Fruit fly (Drosophila melanogaster): ENCODE data around the gene Dyro.

The Dyro gene

dm6 chr3L:11246046-11246887 lies 49.5 kb downstream of the Dyro start (continued):
- no peak for TF ChIP-seq CG30020 (tag; optimal IDR thresholded peaks at IDR 0.05)
- no peak for TF ChIP-seq tx (GFP tag; optimal IDR thresholded peaks at IDR 0.05)
- TF ChIP-seq CG13123 (GFP tag; optimal IDR thresholded peaks at IDR 0.05), result no peak
- peak; percentile 62 for TF ChIP-seq CG15479 (GFP tag; optimal IDR thresholded peaks at IDR 0.05)
- no peak for TF ChIP-seq exex (tag; optimal IDR thresholded peaks at IDR 0.05)
- peak; percentile 85 for TF ChIP-seq kni (GFP tag; optimal IDR thresholded peaks at IDR 0.05)
- peak; percentile 8 for TF ChIP-seq CG15696 (tag; optimal IDR thresholded peaks at IDR 0.05)
- peak; percentile 72 for TF ChIP-seq CG3838 (GFP tag; optimal IDR thresholded peaks at IDR 0.05)
- no peak for TF ChIP-seq CG11247 (GFP tag; IDR thresholded peaks at IDR 0.05)
- peak; percentile 41 for TF ChIP-seq Fer1 (GFP tag; optimal IDR thresholded peaks at IDR 0.05)
- no peak for TF ChIP-seq Hsf (GFP tag; optimal IDR thresholded peaks at IDR 0.05)
- TF ChIP-seq CG14860 (GFP tag; IDR thresholded peaks at IDR 0.05; ENCODE audit: partially characterized antibody), result no peak
- TF ChIP-seq C15 (GFP tag; IDR thresholded peaks at IDR 0.05), result no peak
- no peak for TF ChIP-seq CG2129 (GFP tag; IDR thresholded peaks at IDR 0.05; ENCODE audit: partially characterized antibody)
- TF ChIP-seq CG31365 (tag; optimal IDR thresholded peaks at IDR 0.05), result no peak
- TF ChIP-seq CG11085 (GFP tag; IDR thresholded peaks at IDR 0.05), result no peak
- no peak for TF ChIP-seq prd (optimal IDR thresholded peaks at IDR 0.05)
- TF ChIP-seq prd (GFP tag; IDR thresholded peaks at IDR 0.05), result no peak
- no peak for TF ChIP-seq hb (GFP tag; IDR thresholded peaks at IDR 0.05; ENCODE audit: partially characterized antibody)
- TF ChIP-seq Lpt (GFP tag; optimal IDR thresholded peaks at IDR 0.05), result no peak
- peak; percentile 24 for TF ChIP-seq cwo (GFP tag; optimal IDR thresholded peaks at IDR 0.05)
- TF ChIP-seq Dad (GFP tag; optimal IDR thresholded peaks at IDR 0.05), result no peak
- TF ChIP-seq CG17802 (tag; optimal IDR thresholded peaks at IDR 0.05), result no peak
- TF ChIP-seq fd102C (GFP tag; optimal IDR thresholded peaks at IDR 0.05), result no peak
- peak; percentile 53 for TF ChIP-seq NC2α (GFP tag; optimal IDR thresholded peaks at IDR 0.05)
- no peak for TF ChIP-seq CG14965 (GFP tag; optimal IDR thresholded peaks at IDR 0.05; ENCODE audit: borderline replicate concordance)
- TF ChIP-seq Neu2 (GFP tag; optimal IDR thresholded peaks at IDR 0.05; ENCODE audit: borderline replicate concordance), result no peak
- peak; percentile 84; the same call in 1 of the 3 replicates for TF ChIP-seq CG2199 (GFP tag; IDR thresholded peaks at IDR 0.05)
- TF ChIP-seq CG17361 (GFP tag; IDR thresholded peaks at IDR 0.05), result no peak; the same call in 2 of the 3 replicates
- no peak for TF ChIP-seq Mrtf (GFP tag; IDR thresholded peaks at IDR 0.05)
- TF ChIP-seq slbo (GFP tag; IDR thresholded peaks at IDR 0.05), result no peak
- no peak for TF ChIP-seq Atf3 (GFP tag; optimal IDR thresholded peaks at IDR 0.05)
- no peak for TF ChIP-seq Mes4 (GFP tag; optimal IDR thresholded peaks at IDR 0.05)
- TF ChIP-seq D19B (GFP tag; optimal IDR thresholded peaks at IDR 0.05), result no peak
- TF ChIP-seq Stat92E (GFP tag; optimal IDR thresholded peaks at IDR 0.05), result peak in 1 of 3 experiments; percentile 60
- peak; percentile 49 for TF ChIP-seq grn (GFP tag; optimal IDR thresholded peaks at IDR 0.05)
- no peak for TF ChIP-seq caup (GFP tag; optimal IDR thresholded peaks at IDR 0.05; ENCODE audit: severe bottlenecking)
- no peak for TF ChIP-seq CG16779 (GFP tag; IDR thresholded peaks at IDR 0.05)
- TF ChIP-seq CG7372 (GFP tag; IDR thresholded peaks at IDR 0.05), result no peak
- peak; percentile 4 for TF ChIP-seq CG12769 (tag; optimal IDR thresholded peaks at IDR 0.05)
- TF ChIP-seq chn (GFP tag; optimal IDR thresholded peaks at IDR 0.05), result no peak
- peak; percentile 56; the same call in 1 of the 2 replicates for TF ChIP-seq CG11696 (GFP tag; IDR thresholded peaks at IDR 0.05)
- TF ChIP-seq CG32767 (GFP tag; IDR thresholded peaks at IDR 0.05), result no peak
- peak; percentile 15 for TF ChIP-seq CG2678 (tag; optimal IDR thresholded peaks at IDR 0.05)
- TF ChIP-seq CG4360 (GFP tag; IDR thresholded peaks at IDR 0.05), result peak; percentile 100
- no peak for TF ChIP-seq sens-2 (GFP tag; IDR thresholded peaks at IDR 0.05)
- no peak for TF ChIP-seq ewg (GFP tag; optimal IDR thresholded peaks at IDR 0.05)
- TF ChIP-seq Myb (GFP tag; optimal IDR thresholded peaks at IDR 0.05), result no peak
- TF ChIP-seq CG2116 (GFP tag; optimal IDR thresholded peaks at IDR 0.05), result peak; percentile 0

Measured in whole organism, embryonic.